Worm (Caenorhabditis elegans): ENCODE results near the gene ZK666.4.
A peak's percentile ranks its signal among the peaks of the same experiment; 100 is the strongest.

The ZK666.4 gene

DNA sequence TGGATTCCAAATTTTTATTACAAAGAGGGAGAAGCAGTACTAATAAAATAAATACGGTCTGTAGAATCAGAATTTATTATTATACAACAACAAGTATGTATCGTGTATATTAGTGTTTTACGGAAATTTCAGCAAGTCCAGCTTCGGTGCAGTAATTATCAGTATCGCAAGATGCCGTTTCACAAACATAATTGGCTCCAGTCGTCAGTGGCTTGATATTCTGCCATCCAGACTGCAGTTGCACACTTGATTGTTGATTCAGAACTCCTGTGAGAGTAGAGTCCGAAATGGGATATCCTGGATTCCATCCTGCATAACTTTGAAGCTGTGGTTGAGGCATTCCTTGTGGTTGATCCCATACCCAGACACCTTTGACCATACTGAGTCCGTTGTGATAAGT is 3.0 kb downstream of the ZK666.4 start:
- no peak for TF ChIP-seq mep-1 (tag; optimal IDR thresholded peaks at IDR 0.05)
- TF ChIP-seq snu-23 (GFP tag; optimal IDR thresholded peaks at IDR 0.05) = no peak
- no peak for TF ChIP-seq pqm-1 (tag; optimal IDR thresholded peaks at IDR 0.05)
- no peak for TF ChIP-seq efl-3 (GFP tag; optimal IDR thresholded peaks at IDR 0.05)
- TF ChIP-seq elt-3 (tag; optimal IDR thresholded peaks at IDR 0.05) = no peak

DNA sequence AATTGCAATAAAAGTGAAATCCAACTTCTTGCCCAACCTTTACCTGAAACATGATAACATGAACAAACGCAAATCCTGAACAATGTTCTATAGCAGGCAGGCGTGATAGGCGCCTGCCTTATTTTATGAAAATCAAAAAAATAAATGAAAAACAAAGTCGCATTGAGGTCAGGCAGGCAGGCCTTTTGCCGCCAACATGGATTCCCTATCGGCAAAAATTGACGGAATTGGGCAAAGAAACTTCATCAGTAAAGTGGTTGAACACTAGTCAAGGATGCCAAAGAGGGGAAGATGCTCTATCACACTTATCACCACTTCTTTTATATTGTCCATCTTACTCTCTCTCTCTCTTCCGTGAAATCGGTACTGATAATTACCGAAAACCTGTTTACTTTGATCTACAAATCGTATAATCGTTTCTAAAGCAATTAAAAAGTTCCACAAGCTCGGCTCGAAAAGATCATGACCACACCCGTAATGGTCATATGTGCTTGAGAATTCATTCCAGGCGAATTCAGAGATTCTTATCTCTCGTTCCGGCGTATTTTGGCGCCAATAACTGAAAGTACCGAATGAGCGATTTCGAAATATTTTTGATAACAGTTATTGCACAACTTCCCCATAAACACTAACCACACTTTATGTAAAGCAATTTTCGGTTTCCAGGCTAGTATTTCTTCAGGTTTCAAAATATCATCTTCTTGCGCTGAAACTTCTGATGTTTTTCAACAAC is 4.9 kb downstream of the ZK666.4 start, which contains the start of the genes clec-60 and ZK666.11:
TSS of gene clec-60 (minus strand) at position 51 of the 733 bp plus-strand sequence.
TSS of gene ZK666.11 (plus strand) at position 699 of the 733 bp plus-strand sequence.
- TF ChIP-seq nhr-85 (tag) = peak; percentile 21
- no peak for TF ChIP-seq unc-98 (GFP tag; IDR thresholded peaks at IDR 0.05)
- no peak for TF ChIP-seq zip-4 (GFP tag; optimal IDR thresholded peaks at IDR 0.05)
- TF ChIP-seq efl-1 (optimal IDR thresholded peaks at IDR 0.05) = no peak
- peak in 1 of 2 experiments; percentile 56 for TF ChIP-seq efl-1 (GFP tag; optimal IDR thresholded peaks at IDR 0.05 in 1 of 2)

DNA sequence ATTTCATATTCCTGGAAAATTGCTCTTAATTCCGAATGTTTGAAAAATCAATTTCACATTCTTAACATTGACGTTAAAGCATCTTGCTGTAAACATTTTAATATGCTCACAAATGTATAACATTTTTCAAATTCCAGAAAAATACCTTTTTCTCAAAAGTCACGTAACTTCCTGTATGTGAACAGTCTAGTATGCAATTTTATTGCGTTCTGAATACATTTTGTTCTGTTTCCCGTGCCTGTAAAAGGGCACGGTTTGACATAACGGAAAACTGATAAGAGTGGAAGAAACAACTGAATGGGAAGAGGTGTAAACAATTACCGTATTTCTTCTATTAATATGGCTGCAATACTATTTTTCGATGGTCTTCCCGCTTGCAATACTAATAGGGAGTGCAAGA is 5.8 kb downstream of the ZK666.4 start:
- TF ChIP-seq unc-86 (tag; optimal IDR thresholded peaks at IDR 0.05) = no peak
- TF ChIP-seq mdl-1 (tag; optimal IDR thresholded peaks at IDR 0.05) = no peak
- TF ChIP-seq aly-2 (tag; optimal IDR thresholded peaks at IDR 0.05) = no peak
- no peak for TF ChIP-seq pax-3 (tag; optimal IDR thresholded peaks at IDR 0.05)
- no peak for TF ChIP-seq mef-2 (tag; optimal IDR thresholded peaks at IDR 0.05)
- TF ChIP-seq tlp-1 (tag; optimal IDR thresholded peaks at IDR 0.05) = no peak
- TF ChIP-seq nhr-90 (tag; optimal IDR thresholded peaks at IDR 0.05; ENCODE audit: poor library complexity) = no peak
- no peak for TF ChIP-seq lin-14 (GFP tag; optimal IDR thresholded peaks at IDR 0.05)
- no peak for TF ChIP-seq ceh-63 (GFP tag; optimal IDR thresholded peaks at IDR 0.05)
- TF ChIP-seq unc-62 (GFP tag; optimal IDR thresholded peaks at IDR 0.05) = no peak

ce11 chrII:10483860-10484259 is 6.8 kb downstream of the ZK666.4 start:
- TF ChIP-seq C34B4.2 (tag; optimal IDR thresholded peaks at IDR 0.05) (no peak), unc-86 (tag; optimal IDR thresholded peaks at IDR 0.05) (no peak), ceh-8 (GFP tag; optimal IDR thresholded peaks at IDR 0.05) (no peak), fkh-4 (tag; optimal IDR thresholded peaks at IDR 0.05; ENCODE audit: borderline replicate concordance) (no peak), fkh-8 (tag; optimal IDR thresholded peaks at IDR 0.05) (no peak), sptf-1 (tag; optimal IDR thresholded peaks at IDR 0.05) (no peak), snu-23 (GFP tag; optimal IDR thresholded peaks at IDR 0.05) (no peak), swsn-7 (tag; optimal IDR thresholded peaks at IDR 0.05) (no peak), ceh-88 (GFP tag; IDR thresholded peaks at IDR 0.05) (no peak), lir-3 (tag; optimal IDR thresholded peaks at IDR 0.05; ENCODE audit: poor library complexity) (no peak), fos-1 (tag; optimal IDR thresholded peaks at IDR 0.05) (no peak), lin-15B (tag; optimal IDR thresholded peaks at IDR 0.05) (no peak), alr-1 (tag; optimal IDR thresholded peaks at IDR 0.05; ENCODE audit: borderline replicate concordance) (no peak), nhr-11 (tag; optimal IDR thresholded peaks at IDR 0.05) (no peak), Y116A8C.19 (tag; optimal IDR thresholded peaks at IDR 0.05; ENCODE audit: borderline replicate concordance) (no peak), F16B12.6 (tag; optimal IDR thresholded peaks at IDR 0.05) (no peak), efl-1 (optimal IDR thresholded peaks at IDR 0.05) (no peak), efl-1 (GFP tag; optimal IDR thresholded peaks at IDR 0.05 in 1 of 2) (no peak), mep-1 (tag; optimal IDR thresholded peaks at IDR 0.05) (no peak), jun-1 (tag; optimal IDR thresholded peaks at IDR 0.05) (no peak), aly-2 (tag; optimal IDR thresholded peaks at IDR 0.05) (no peak)
